Worm (Caenorhabditis elegans) whole organism, L3 larva: ENCODE measurements around the gene tsp-2.

Experiments
- ama-1 ChIP-seq: fragments of 150-350 bp; optimal IDR thresholded peaks from 2 replicates; lab custom pipeline; 2018
- ceh-16 ChIP-seq: sonication (generic microtip); optimal IDR thresholded peaks from 2 replicates; lab custom pipeline; 2017; ENCODE audit warnings: missing biosample characterization, missing genetic modification characterization
- ceh-9 ChIP-seq: sonication (generic microtip); optimal IDR thresholded peaks from 2 replicates; lab custom pipeline; 2018; ENCODE audit warnings: missing biosample characterization, missing genetic modification characterization
- elt-2 ChIP-seq: sonication (generic microtip); optimal IDR thresholded peaks from 2 replicates; lab custom pipeline; 2016; ENCODE audit warnings: missing genetic modification reagents, mild to moderate bottlenecking, missing genetic modification characterization, missing compliant biosample characterization
- mdl-1 ChIP-seq: fragments of 150-350 bp; optimal IDR thresholded peaks from 2 replicates; lab custom pipeline; 2014; ENCODE audit warnings: missing biosample characterization, missing genetic modification characterization
- nhr-11 ChIP-seq: fragments of 150-350 bp; optimal IDR thresholded peaks from 2 replicates; lab custom pipeline; 2014; ENCODE audit warnings: missing biosample characterization, missing genetic modification characterization
- nhr-12 ChIP-seq: fragments of 150-350 bp; optimal IDR thresholded peaks from 2 replicates; lab custom pipeline; 2014; ENCODE audit warnings: missing biosample characterization, missing genetic modification characterization
- nhr-23 ChIP-seq: fragments of 150-350 bp; optimal IDR thresholded peaks from 2 replicates; lab custom pipeline; 2014; ENCODE audit warnings: missing biosample characterization, missing genetic modification reagents, missing genetic modification characterization
- pqm-1 ChIP-seq: fragments of 150-350 bp; optimal IDR thresholded peaks from 2 replicates; lab custom pipeline; 2017; ENCODE audit warnings: missing biosample characterization, missing genetic modification characterization, inconsistent platforms
- snpc-4 ChIP-seq: fragments of 150-350 bp; optimal IDR thresholded peaks from 2 replicates; lab custom pipeline; 2014; ENCODE audit warnings: missing biosample characterization, missing genetic modification characterization
- ztf-11 ChIP-seq: fragments of 150-350 bp; optimal IDR thresholded peaks from 2 replicates; lab custom pipeline; 2014; ENCODE audit warnings: missing biosample characterization, missing genetic modification characterization

- TF ChIP-seq snpc-4 (tag; lab: Kevin White, UChicago) (no peak), ceh-16 (tag; lab: Kevin White, UChicago) (no peak), ama-1 (lab: Kevin White, UChicago) (no peak), pqm-1 (tag; lab: Kevin White, UChicago) (no peak), mdl-1 (tag; lab: Kevin White, UChicago) (no peak), nhr-23 (tag; lab: Kevin White, UChicago) (no peak), nhr-12 (tag; lab: Kevin White, UChicago) (no peak), elt-2 (tag; lab: Kevin White, UChicago) (no peak), ceh-9 (tag; lab: Kevin White, UChicago) (no peak), ztf-11 (tag; lab: Kevin White, UChicago) (no peak), nhr-11 (tag; lab: Kevin White, UChicago) (no peak)
These were observed 19.8 kb downstream of the tsp-2 start, which contains the start of gene C30A5.16 for ce11 chrIII:8217919-8218318.
